Worm (Caenorhabditis elegans) whole organism, L1 larva: ENCODE measurements around the gene mlc-2.
A peak's percentile ranks its signal among the peaks of the same experiment; 100 is the strongest.

Experiments
- blmp-1 ChIP-seq: fragments of 150-350 bp; optimal IDR thresholded peaks from 2 replicates; lab custom pipeline; 2014; ENCODE audit warnings: missing biosample characterization, missing genetic modification characterization
- dpl-1 ChIP-seq, 3 experiments: fragments of 150-350 bp in 2 of 3; sonication (generic microtip) in 1 of 3; optimal IDR thresholded peaks; 2 replicates each; lab custom pipeline; 2014 to 2017; ENCODE audit warnings: missing biosample characterization in 3 of 3, missing genetic modification characterization in 3 of 3, missing genetic modification reagents in 3 of 3
- dsc-1 ChIP-seq: sonication (generic microtip); optimal IDR thresholded peaks from 2 replicates; lab custom pipeline; 2016; ENCODE audit warnings: mild to moderate bottlenecking, missing genetic modification characterization, missing compliant biosample characterization
- fos-1 ChIP-seq: fragments of 150-350 bp; optimal IDR thresholded peaks from 2 replicates; lab custom pipeline; 2014; ENCODE audit warnings: missing biosample characterization, missing genetic modification characterization
- nhr-28 ChIP-seq: fragments of 150-350 bp; optimal IDR thresholded peaks from 2 replicates; lab custom pipeline; 2014; ENCODE audit warnings: missing biosample characterization, missing genetic modification characterization
- nhr-76 ChIP-seq: sonication (generic microtip); optimal IDR thresholded peaks from 2 replicates; lab custom pipeline; 2017; ENCODE audit warnings: missing biosample characterization, missing genetic modification characterization
- nhr-77 ChIP-seq: fragments of 150-350 bp; optimal IDR thresholded peaks from 2 replicates; lab custom pipeline; 2014; ENCODE audit warnings: missing biosample characterization, missing genetic modification characterization
- nhr-84 ChIP-seq: sonication (generic microtip); optimal IDR thresholded peaks from 2 replicates; lab custom pipeline; 2017; ENCODE audit warnings: missing biosample characterization, missing genetic modification characterization
- pqm-1 ChIP-seq: sonication (generic microtip); optimal IDR thresholded peaks from 3 replicates; lab custom pipeline; 2017; ENCODE audit warnings: missing biosample characterization, missing genetic modification characterization
- tbx-2 ChIP-seq: sonication (generic microtip); optimal IDR thresholded peaks from 2 replicates; lab custom pipeline; 2016; ENCODE audit warnings: missing genetic modification characterization, missing compliant biosample characterization
- zag-1 ChIP-seq: fragments of 150-350 bp; optimal IDR thresholded peaks from 2 replicates; lab custom pipeline; 2014; ENCODE audit warnings: missing biosample characterization, missing genetic modification characterization

ce11 chrX:17423894-17424594, 32.3 kb downstream of the mlc-2 start:
- TF ChIP-seq nhr-76 (tag; lab: Kevin White, UChicago) (no peak), nhr-84 (tag; lab: Kevin White, UChicago) (no peak), pqm-1 (tag; lab: Kevin White, UChicago) (no peak), zag-1 (tag; lab: Kevin White, UChicago) (no peak), tbx-2 (tag; lab: Kevin White, UChicago) (no peak), dsc-1 (tag; lab: Kevin White, UChicago) (no peak), dpl-1 (GFP tag; optimal IDR thresholded peaks at IDR 0.05; lab: Kevin White, UChicago) (no peak), nhr-28 (tag; lab: Kevin White, UChicago) (no peak), nhr-77 (tag; lab: Kevin White, UChicago) (no peak), blmp-1 (tag; lab: Kevin White, UChicago) (peak; percentile 29), fos-1 (no peak)
